Fruit fly (Drosophila melanogaster) whole organism, embryonic: Measurements from ENCODE around the gene CG6790.

Source experiments
- Awh ChIP-seq: fragments of 200-800 bp; sonication (Bioruptor generic); IDR thresholded peaks from 2 replicates; pipeline ENCODE4, ENCODE4 v1.3.6; 2022; ENCODE audit warnings: missing biosample characterization, missing genetic modification characterization
- CG1024 ChIP-seq: fragments of 200-800 bp; sonication (Bioruptor generic); IDR thresholded peaks from 2 replicates; pipeline ENCODE4 v1.3.6; 2022; ENCODE audit warnings: missing biosample characterization, missing genetic modification characterization
- CG10321 ChIP-seq: fragments of 200-800 bp; sonication (Bioruptor generic); IDR thresholded peaks from 2 replicates; pipeline ENCODE4 v1.3.6; 2022; ENCODE audit warnings: missing biosample characterization, missing genetic modification characterization
- CG10979 ChIP-seq: fragments of 200-800 bp; sonication (Bioruptor generic); optimal IDR thresholded peaks from 2 replicates; lab custom pipeline; 2018; ENCODE audit warnings: missing biosample characterization, mild to moderate bottlenecking, missing genetic modification characterization, moderate library complexity
- CG12299 ChIP-seq: fragments of 200-800 bp; sonication (Bioruptor generic); optimal IDR thresholded peaks from 2 replicates; lab custom pipeline; 2018; ENCODE audit warnings: missing biosample characterization, mild to moderate bottlenecking, missing genetic modification characterization
- CG12659 ChIP-seq: fragments of 200-800 bp; sonication (Bioruptor generic); optimal IDR thresholded peaks from 3 replicates; lab custom pipeline; 2017; ENCODE audit warnings: mild to moderate bottlenecking, missing biosample characterization, missing genetic modification reagents, missing genetic modification characterization
- CG13123 ChIP-seq: fragments of 200-800 bp; sonication (Bioruptor generic); optimal IDR thresholded peaks from 2 replicates; lab custom pipeline; 2016; ENCODE audit warnings: missing biosample characterization, missing genetic modification characterization
- CG1602 ChIP-seq: fragments of 200-800 bp; sonication (Bioruptor generic); optimal IDR thresholded peaks from 3 replicates; lab custom pipeline; 2016; ENCODE audit warnings: missing biosample characterization, missing genetic modification characterization
- CG1603 ChIP-seq: fragments of 200-800 bp; sonication (Bioruptor generic); optimal IDR thresholded peaks from 2 replicates; lab custom pipeline; 2019; ENCODE audit warnings: missing biosample characterization, mild to moderate bottlenecking, missing genetic modification characterization, moderate library complexity
- CG16815 ChIP-seq: fragments of 200-800 bp; sonication (Bioruptor generic); optimal IDR thresholded peaks from 3 replicates; lab custom pipeline; 2017; ENCODE audit warnings: missing biosample characterization, mild to moderate bottlenecking, missing genetic modification characterization
- CG17359 ChIP-seq: fragments of 200-800 bp; sonication (Bioruptor generic); optimal IDR thresholded peaks from 3 replicates; lab custom pipeline; 2018; ENCODE audit warnings: missing biosample characterization, mild to moderate bottlenecking, missing genetic modification characterization, moderate library complexity
- CG17361 ChIP-seq: fragments of 200-800 bp; sonication (Bioruptor generic); IDR thresholded peaks from 3 replicates; pipeline ENCODE4 v1.3.6; 2022; ENCODE audit warnings: missing biosample characterization, missing genetic modification characterization
- CG2120 ChIP-seq: fragments of 200-800 bp; sonication (Bioruptor generic); optimal IDR thresholded peaks from 3 replicates; lab custom pipeline; 2016; ENCODE audit warnings: missing biosample characterization, missing genetic modification characterization
- CG2202 ChIP-seq: fragments of 200-800 bp; sonication (Bioruptor generic); optimal IDR thresholded peaks from 2 replicates; lab custom pipeline; 2018; ENCODE audit warnings: missing biosample characterization, mild to moderate bottlenecking, missing genetic modification characterization
- CG30403 ChIP-seq: fragments of 200-800 bp; sonication (Bioruptor generic); optimal IDR thresholded peaks from 3 replicates; lab custom pipeline; 2016; ENCODE audit warnings: missing biosample characterization, missing genetic modification characterization
- CG3726 ChIP-seq: fragments of 200-800 bp; sonication (Bioruptor generic); IDR thresholded peaks from 3 replicates; pipeline ENCODE4, ENCODE4 v1.3.6; 2022; ENCODE audit warnings: missing biosample characterization, missing genetic modification characterization
- CG4424 ChIP-seq: fragments of 200-800 bp; sonication (Bioruptor generic); optimal IDR thresholded peaks from 3 replicates; lab custom pipeline; 2016; ENCODE audit warnings: missing biosample characterization, missing genetic modification characterization
- CG6813 ChIP-seq: fragments of 200-800 bp; sonication (Bioruptor generic); optimal IDR thresholded peaks from 2 replicates; lab custom pipeline; 2017; ENCODE audit warnings: missing biosample characterization, missing genetic modification characterization, mild to moderate bottlenecking, moderate library complexity, missing genetic modification reagents
- CG7745 ChIP-seq: fragments of 200-800 bp; sonication (Bioruptor generic); optimal IDR thresholded peaks from 2 replicates; lab custom pipeline; 2018; ENCODE audit warnings: missing biosample characterization, mild to moderate bottlenecking, missing genetic modification characterization, moderate library complexity
- CG8281 ChIP-seq: fragments of 200-800 bp; sonication (Bioruptor generic); optimal IDR thresholded peaks from 2 replicates; lab custom pipeline; 2018; ENCODE audit warnings: missing biosample characterization, mild to moderate bottlenecking, missing genetic modification characterization, moderate library complexity
- CG8359 ChIP-seq: fragments of 200-800 bp; sonication (Bioruptor generic); optimal IDR thresholded peaks from 2 replicates; lab custom pipeline; 2017; ENCODE audit warnings: missing biosample characterization, mild to moderate bottlenecking, missing genetic modification characterization, borderline replicate concordance
- CG8765 ChIP-seq: fragments of 200-800 bp; sonication (Bioruptor generic); IDR thresholded peaks from 2 replicates; pipeline ENCODE4 v1.3.6; 2022; ENCODE audit warnings: missing biosample characterization, missing genetic modification characterization
- CG8924 ChIP-seq: fragments of 200-800 bp; optimal IDR thresholded peaks from 3 replicates; lab custom pipeline; 2019; ENCODE audit warnings: missing biosample characterization, mild to moderate bottlenecking, missing genetic modification characterization, moderate library complexity
- CG9215 ChIP-seq: fragments of 200-800 bp; sonication (Bioruptor generic); IDR thresholded peaks from 2 replicates; pipeline ENCODE4 v1.3.6; 2022; ENCODE audit warnings: missing biosample characterization, missing genetic modification characterization
- CTCF ChIP-seq: fragments of 200-800 bp; sonication (Bioruptor generic); optimal IDR thresholded peaks from 2 replicates; lab custom pipeline; 2017; ENCODE audit warnings: missing biosample characterization, mild to moderate bottlenecking, missing genetic modification characterization, moderate library complexity
- HLH3B ChIP-seq: fragments of 200-800 bp; sonication (Bioruptor generic); IDR thresholded peaks from 2 replicates; pipeline ENCODE4 v1.3.6; 2022; ENCODE audit warnings: missing biosample characterization, missing genetic modification characterization
- HmgZ ChIP-seq: fragments of 200-800 bp; sonication (Bioruptor generic); optimal IDR thresholded peaks from 2 replicates; lab custom pipeline; 2018; ENCODE audit warnings: missing biosample characterization, mild to moderate bottlenecking, missing genetic modification characterization
- MESR4 ChIP-seq: fragments of 200-800 bp; sonication (Bioruptor generic); optimal IDR thresholded peaks from 2 replicates; lab custom pipeline; 2018; ENCODE audit warnings: missing biosample characterization, mild to moderate bottlenecking, missing genetic modification characterization, moderate library complexity
- NC2α ChIP-seq: fragments of 200-800 bp; sonication (Bioruptor generic); optimal IDR thresholded peaks from 2 replicates; lab custom pipeline; 2016; ENCODE audit warnings: missing biosample characterization, missing genetic modification characterization
- Rfx ChIP-seq: fragments of 200-800 bp; sonication (Bioruptor generic); IDR thresholded peaks from 2 replicates; pipeline ENCODE4 v1.3.6; 2022; ENCODE audit warnings: missing biosample characterization, missing genetic modification characterization
- Sox100B ChIP-seq: fragments of 200-800 bp; sonication (Bioruptor generic); optimal IDR thresholded peaks from 3 replicates; lab custom pipeline; 2018; ENCODE audit warnings: missing biosample characterization, mild to moderate bottlenecking, missing genetic modification characterization
- Tbp ChIP-seq: fragments of >200 bp; optimal IDR thresholded peaks from 2 replicates; lab custom pipeline; 2018; ENCODE audit warnings: missing biosample characterization, missing genetic modification characterization
- Xrp1 ChIP-seq: fragments of 200-800 bp; sonication (Bioruptor generic); IDR thresholded peaks from 2 replicates; pipeline ENCODE4 v1.3.6; 2022; ENCODE audit warnings: missing biosample characterization, missing genetic modification characterization
- bcd ChIP-seq: fragments of 200-800 bp; sonication (Bioruptor generic); optimal IDR thresholded peaks from 2 replicates; lab custom pipeline; 2017; ENCODE audit warnings: missing biosample characterization, mild to moderate bottlenecking, missing genetic modification characterization
- bowl ChIP-seq: fragments of 200-800 bp; sonication (Bioruptor generic); IDR thresholded peaks from 2 replicates; pipeline ENCODE4 v1.3.6; 2022; ENCODE audit warnings: missing biosample characterization, missing genetic modification characterization
- da ChIP-seq: fragments of 200-800 bp; sonication (Bioruptor generic); optimal IDR thresholded peaks from 2 replicates; lab custom pipeline; 2016; ENCODE audit warnings: missing biosample characterization, missing genetic modification characterization
- ems ChIP-seq: fragments of 200-800 bp; sonication (Bioruptor generic); optimal IDR thresholded peaks from 3 replicates; lab custom pipeline; 2016; ENCODE audit warnings: missing biosample characterization, missing genetic modification characterization
- gem ChIP-seq: fragments of 200-800 bp; sonication (Bioruptor generic); optimal IDR thresholded peaks from 2 replicates; lab custom pipeline; 2019; ENCODE audit warnings: missing biosample characterization, mild to moderate bottlenecking, missing genetic modification characterization, moderate library complexity
- h ChIP-seq: fragments of >200 bp; optimal IDR thresholded peaks from 2 replicates; lab custom pipeline; 2017
- ind ChIP-seq: fragments of 200-800 bp; sonication (Bioruptor generic); optimal IDR thresholded peaks from 3 replicates; lab custom pipeline; 2016; ENCODE audit warnings: missing biosample characterization, missing genetic modification characterization
- insv ChIP-seq, 2 experiments: fragments of 200-800 bp; sonication (Bioruptor generic); optimal IDR thresholded peaks; 3 replicates each; lab custom pipeline; 2016 to 2018; ENCODE audit warnings: missing biosample characterization in 2 of 2, missing genetic modification characterization in 2 of 2
- inv ChIP-seq: fragments of 200-800 bp; sonication (Bioruptor generic); IDR thresholded peaks from 2 replicates; pipeline ENCODE4 v1.3.6; 2022; ENCODE audit warnings: missing biosample characterization, missing genetic modification characterization; ENCODE audit not compliant: partially characterized antibody
- ken ChIP-seq: fragments of 200-800 bp; sonication (Bioruptor generic); IDR thresholded peaks from 3 replicates; pipeline ENCODE4 v1.3.6; 2022; ENCODE audit warnings: missing biosample characterization, missing genetic modification characterization
- lbe ChIP-seq: fragments of 200-800 bp; sonication (Bioruptor generic); optimal IDR thresholded peaks from 2 replicates; lab custom pipeline; 2016; ENCODE audit warnings: missing biosample characterization, mild to moderate bottlenecking, missing genetic modification characterization
- mld ChIP-seq: fragments of 200-800 bp; sonication (Bioruptor generic); IDR thresholded peaks from 3 replicates; pipeline ENCODE4 v1.3.6; 2022; ENCODE audit warnings: missing biosample characterization, missing genetic modification characterization; ENCODE audit not compliant: partially characterized antibody
- pum ChIP-seq: fragments of 200-800 bp; sonication (Bioruptor generic); optimal IDR thresholded peaks from 2 replicates; lab custom pipeline; 2016; ENCODE audit warnings: missing biosample characterization, missing genetic modification characterization
- ranshi ChIP-seq: fragments of 200-800 bp; sonication (Bioruptor generic); IDR thresholded peaks from 2 replicates; pipeline ENCODE4 v1.3.6; 2022; ENCODE audit warnings: missing biosample characterization, missing genetic modification characterization
- sd ChIP-seq: fragments of 200-800 bp; sonication (Bioruptor generic); optimal IDR thresholded peaks from 3 replicates; lab custom pipeline; 2018; ENCODE audit warnings: missing biosample characterization, mild to moderate bottlenecking, missing genetic modification characterization, moderate library complexity
- slou ChIP-seq: fragments of 200-800 bp; sonication (Bioruptor generic); optimal IDR thresholded peaks from 3 replicates; lab custom pipeline; 2016; ENCODE audit warnings: missing biosample characterization, missing genetic modification characterization
- sqz ChIP-seq: fragments of 200-800 bp; sonication (Bioruptor generic); optimal IDR thresholded peaks from 3 replicates; lab custom pipeline; 2018; ENCODE audit warnings: missing biosample characterization, mild to moderate bottlenecking, missing genetic modification characterization
- tio ChIP-seq: fragments of 200-800 bp; sonication (Bioruptor generic); optimal IDR thresholded peaks from 2 replicates; lab custom pipeline; 2017; ENCODE audit warnings: missing biosample characterization, missing genetic modification characterization, inconsistent platforms
- trem ChIP-seq: fragments of 200-800 bp; optimal IDR thresholded peaks from 3 replicates; lab custom pipeline; 2019; ENCODE audit warnings: missing biosample characterization, mild to moderate bottlenecking, missing genetic modification characterization, moderate library complexity
- zfh2 ChIP-seq: fragments of 200-800 bp; sonication (Bioruptor generic); optimal IDR thresholded peaks from 2 replicates; lab custom pipeline; 2016; ENCODE audit warnings: missing biosample characterization, missing genetic modification characterization

The CG6790 gene

dm6 chr3R:11582253-11582589, 3.7 kb upstream of the CG6790 start (continued):
- TF ChIP-seq CG1603 (tag; lab: Kevin White, UChicago), result peak; percentile 84
- TF ChIP-seq bowl, result peak; percentile 68
- peak; percentile 11 for TF ChIP-seq zfh2 (GFP tag; lab: Kevin White, UChicago)
- peak; percentile 26 for TF ChIP-seq CG1602 (GFP tag; lab: Kevin White, UChicago)
- TF ChIP-seq CG12659 (GFP tag; lab: Kevin White, UChicago), result peak; percentile 39
- TF ChIP-seq CG8359, result no peak
- no peak for TF ChIP-seq CG9215
- peak; percentile 56 for TF ChIP-seq ems (GFP tag; lab: Kevin White, UChicago)
- peak; percentile 31 for TF ChIP-seq CG16815
- no peak for TF ChIP-seq lbe (GFP tag; lab: Kevin White, UChicago)
- no peak for TF ChIP-seq h (lab: Kevin White, UChicago)
- TF ChIP-seq insv (GFP tag; optimal IDR thresholded peaks at IDR 0.05; lab: Kevin White, UChicago), result no peak
- TF ChIP-seq CG6813 (GFP tag; lab: Kevin White, UChicago), result peak; percentile 7
- TF ChIP-seq CG17361 (GFP tag; lab: Robert Waterston, UW), result no peak; the same call in 2 of the 3 replicates
- no peak for TF ChIP-seq inv (GFP tag; lab: Robert Waterston, UW)
- no peak for TF ChIP-seq CG8281 (tag; lab: Kevin White, UChicago)
- peak; percentile 73 for TF ChIP-seq Xrp1 (GFP tag; lab: Robert Waterston, UW)
- TF ChIP-seq sqz (GFP tag; lab: Kevin White, UChicago), result no peak
- no peak for TF ChIP-seq NC2α
- no peak for TF ChIP-seq CG8765 (GFP tag; lab: Robert Waterston, UW)
- no peak for TF ChIP-seq CTCF (GFP tag; lab: Kevin White, UChicago)
- TF ChIP-seq CG8924, result peak; percentile 55
- TF ChIP-seq Awh (GFP tag; lab: Robert Waterston, UW), result peak; percentile 89
- no peak for TF ChIP-seq slou
- no peak for TF ChIP-seq Sox100B (GFP tag; lab: Kevin White, UChicago)
- peak; percentile 51 for TF ChIP-seq bcd (GFP tag; lab: Kevin White, UChicago)
- no peak for TF ChIP-seq gem (tag; lab: Kevin White, UChicago)
- peak; percentile 39 for TF ChIP-seq CG4424 (GFP tag; lab: Kevin White, UChicago)
- peak; percentile 68 for TF ChIP-seq ind (GFP tag; lab: Kevin White, UChicago)
- no peak for TF ChIP-seq CG12299 (tag; lab: Kevin White, UChicago)
- TF ChIP-seq CG1024 (GFP tag; lab: Robert Waterston, UW), result peak; percentile 71
- TF ChIP-seq CG3726, result no peak
- TF ChIP-seq Tbp (GFP tag; lab: Kevin White, UChicago), result no peak
- TF ChIP-seq CG2202 (tag; lab: Kevin White, UChicago), result no peak
- TF ChIP-seq CG7745 (tag; lab: Kevin White, UChicago), result no peak
- no peak for TF ChIP-seq da (GFP tag; lab: Kevin White, UChicago)
- peak; percentile 72 for TF ChIP-seq ranshi (GFP tag; lab: Robert Waterston, UW)
- peak; percentile 85 for TF ChIP-seq CG17359 (tag; lab: Kevin White, UChicago)
- no peak for TF ChIP-seq CG10321
- TF ChIP-seq sd (tag; lab: Kevin White, UChicago), result no peak
- TF ChIP-seq CG2120, result peak; percentile 60
- peak; percentile 74 for TF ChIP-seq ken (GFP tag; lab: Robert Waterston, UW)
- peak; percentile 65 for TF ChIP-seq pum
- TF ChIP-seq CG30403 (GFP tag; lab: Kevin White, UChicago), result peak; percentile 74
- TF ChIP-seq HLH3B (GFP tag; lab: Robert Waterston, UW), result peak; percentile 75
- no peak for TF ChIP-seq tio (GFP tag; lab: Kevin White, UChicago)
- TF ChIP-seq trem (tag; lab: Kevin White, UChicago), result peak; percentile 26
- no peak for TF ChIP-seq mld (GFP tag; lab: Robert Waterston, UW)
- no peak for TF ChIP-seq MESR4 (GFP tag; lab: Kevin White, UChicago)
- peak; percentile 76 for TF ChIP-seq Rfx
- peak; percentile 46 for TF ChIP-seq CG10979
- no peak for TF ChIP-seq CG13123
- no peak for TF ChIP-seq HmgZ (tag; lab: Kevin White, UChicago)
